Fruit fly (Drosophila melanogaster): ENCODE results near the gene Fip1.

Fip1 gene

DNA sequence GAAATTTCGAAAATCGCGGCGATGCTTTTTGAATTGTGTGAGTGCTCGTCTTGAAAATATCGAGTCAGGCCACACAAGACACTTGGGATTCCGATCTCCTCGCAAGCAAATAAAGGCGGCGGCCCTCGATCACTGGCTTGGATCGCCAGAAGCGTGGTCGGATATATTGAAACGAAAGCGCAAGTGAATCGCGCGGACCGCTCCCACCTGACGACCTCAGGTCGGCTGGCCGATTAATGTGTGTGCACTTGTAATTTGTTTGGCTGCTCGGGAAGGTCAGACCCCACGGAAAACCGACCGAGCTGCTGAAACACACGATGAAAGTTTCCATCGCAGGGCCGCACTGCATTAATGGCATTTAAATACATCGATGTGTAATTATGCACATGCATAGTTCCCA lies 9.4 kb upstream of the Fip1 start:
- no peak for TF ChIP-seq pum (GFP tag; optimal IDR thresholded peaks at IDR 0.05)
- peak; percentile 87 for TF ChIP-seq Blimp-1 (GFP tag; optimal IDR thresholded peaks at IDR 0.05)
- no peak for TF ChIP-seq Fer3 (tag; optimal IDR thresholded peaks at IDR 0.05)
- no peak for TF ChIP-seq jigr1 (GFP tag; IDR thresholded peaks at IDR 0.05)
- no peak for TF ChIP-seq ato (GFP tag; IDR thresholded peaks at IDR 0.05; ENCODE audit: partially characterized antibody)
- TF ChIP-seq CG2199 (GFP tag; IDR thresholded peaks at IDR 0.05), result 0 out of 3 replicates have a peak, but pooled peaks have one; percentile 38
- no peak for TF ChIP-seq luna (GFP tag; optimal IDR thresholded peaks at IDR 0.05)
- no peak for TF ChIP-seq CG34422 (GFP tag; IDR thresholded peaks at IDR 0.05)
- 0 out of 2 replicates have a peak, but pooled peaks have one; percentile 39 for TF ChIP-seq vvl (GFP tag; IDR thresholded peaks at IDR 0.05)
- TF ChIP-seq CG1602 (GFP tag; optimal IDR thresholded peaks at IDR 0.05), result no peak
- TF ChIP-seq fu2 (GFP tag; optimal IDR thresholded peaks at IDR 0.05), result no peak
- TF ChIP-seq bowl (GFP tag; IDR thresholded peaks at IDR 0.05), result no peak
- no peak for TF ChIP-seq run (tag; optimal IDR thresholded peaks at IDR 0.05)
- TF ChIP-seq ERR (GFP tag; optimal IDR thresholded peaks at IDR 0.05), result no peak
- TF ChIP-seq sd (tag; optimal IDR thresholded peaks at IDR 0.05), result no peak
- no peak for TF ChIP-seq CG6813 (GFP tag; optimal IDR thresholded peaks at IDR 0.05)
- TF ChIP-seq CG17385 (GFP tag; optimal IDR thresholded peaks at IDR 0.05), result no peak
- TF ChIP-seq CG32532 (GFP tag; IDR thresholded peaks at IDR 0.05), result no peak
- TF ChIP-seq CG11560 (tag; IDR thresholded peaks at IDR 0.05), result no peak
- no peak for TF ChIP-seq CG7786 (GFP tag; optimal IDR thresholded peaks at IDR 0.05)
- no peak for TF ChIP-seq CG15479 (GFP tag; optimal IDR thresholded peaks at IDR 0.05)
- TF ChIP-seq trem (tag; optimal IDR thresholded peaks at IDR 0.05), result no peak
- TF ChIP-seq al (GFP tag; IDR thresholded peaks at IDR 0.05), result no peak
- peak; percentile 42 for TF ChIP-seq kni (GFP tag; optimal IDR thresholded peaks at IDR 0.05)
- TF ChIP-seq ash1 (GFP tag; optimal IDR thresholded peaks at IDR 0.05), result no peak
- peak in 1 of 2 experiments; percentile 84 for TF ChIP-seq Hr78 (GFP tag; optimal IDR thresholded peaks at IDR 0.05)
- TF ChIP-seq grn (GFP tag; optimal IDR thresholded peaks at IDR 0.05), result no peak
- TF ChIP-seq Nf-YC (tag; optimal IDR thresholded peaks at IDR 0.05), result no peak
- 0 out of 2 replicates have a peak, but pooled peaks have one; percentile 34 for TF ChIP-seq rib (GFP tag; IDR thresholded peaks at IDR 0.05)

DNA sequence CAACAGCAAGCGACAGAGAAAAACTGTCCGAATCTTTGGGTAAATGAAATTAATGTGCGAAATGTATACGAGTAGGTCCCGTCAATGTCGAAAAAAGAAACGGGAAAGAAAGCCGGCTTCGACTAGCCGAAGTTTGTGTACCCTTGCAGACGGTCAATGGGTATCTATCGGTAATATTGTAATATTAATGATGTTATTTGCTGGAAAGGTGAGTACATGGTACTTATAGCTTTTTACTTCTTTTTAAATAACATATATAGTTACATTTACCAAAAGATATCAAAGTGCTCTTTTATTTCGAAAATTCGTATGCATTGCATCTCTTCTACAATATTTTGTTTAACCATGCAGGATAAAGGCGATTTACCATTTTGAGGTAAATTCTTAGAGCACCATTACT lies 8.8 kb upstream of the Fip1 start:
- TF ChIP-seq lilli (GFP tag; optimal IDR thresholded peaks at IDR 0.05), result no peak
- no peak for TF ChIP-seq scrt (GFP tag; optimal IDR thresholded peaks at IDR 0.05)
- peak; percentile 69 for TF ChIP-seq sens (GFP tag)
- TF ChIP-seq CG12659 (GFP tag; optimal IDR thresholded peaks at IDR 0.05), result no peak
- peak; percentile 78 for TF ChIP-seq D19A (tag; optimal IDR thresholded peaks at IDR 0.05)
- TF ChIP-seq CG30020 (tag; optimal IDR thresholded peaks at IDR 0.05), result no peak
- TF ChIP-seq fru (optimal IDR thresholded peaks at IDR 0.05), result no peak

DNA sequence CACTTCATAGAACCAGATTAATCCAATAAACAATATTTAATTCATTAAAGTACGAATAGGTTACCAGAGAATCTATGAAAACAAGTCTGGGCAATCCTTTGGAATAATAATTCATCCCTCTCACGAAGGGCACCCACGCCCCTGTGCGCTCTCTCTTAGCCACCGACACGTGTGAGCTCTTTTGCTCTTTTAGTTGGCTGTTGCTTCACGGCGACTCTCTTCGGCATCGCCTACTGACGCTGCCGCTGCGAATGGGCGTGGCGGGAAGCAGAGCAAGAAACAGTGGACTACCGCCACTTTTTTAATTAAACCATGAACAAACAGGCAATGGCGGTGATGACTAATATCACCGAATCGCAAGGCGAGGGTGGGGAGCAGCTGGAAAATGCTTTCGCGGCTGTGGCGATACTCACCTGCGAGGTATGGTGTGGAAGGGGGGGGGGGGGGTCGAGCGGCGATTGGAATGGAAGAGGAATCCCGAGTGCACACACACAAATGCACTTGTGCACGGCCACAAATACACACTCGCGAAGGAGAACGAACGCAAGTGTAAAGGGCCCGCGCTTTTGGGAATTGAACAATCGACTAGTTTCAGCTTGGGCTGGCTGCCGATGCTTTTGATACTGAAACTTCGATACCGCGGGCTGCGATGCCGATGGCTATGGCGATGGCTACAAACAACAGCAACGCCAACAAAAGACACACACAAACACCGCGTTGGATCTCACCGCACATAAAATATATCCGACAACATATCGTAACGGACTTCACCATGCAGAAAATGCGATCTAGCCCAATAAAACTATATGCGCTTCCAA lies 6.4 kb upstream of the Fip1 start:
- TF ChIP-seq Aef1 (GFP tag; IDR thresholded peaks at IDR 0.05), result peak; percentile 75
- no peak for TF ChIP-seq Doc2 (GFP tag; IDR thresholded peaks at IDR 0.05)
- TF ChIP-seq CG18476 (GFP tag; optimal IDR thresholded peaks at IDR 0.05), result peak; percentile 84
- TF ChIP-seq trem (tag; optimal IDR thresholded peaks at IDR 0.05), result peak; percentile 61
- peak; percentile 46 for TF ChIP-seq fd64A (GFP tag; optimal IDR thresholded peaks at IDR 0.05)
- peak; percentile 76 for TF ChIP-seq CG9817 (tag; optimal IDR thresholded peaks at IDR 0.05)
- TF ChIP-seq ham (GFP tag; IDR thresholded peaks at IDR 0.05), result peak; percentile 35; the same call in 1 of the 2 replicates
- peak; percentile 91 for TF ChIP-seq CG18599 (GFP tag; optimal IDR thresholded peaks at IDR 0.05)
- peak; percentile 85 for TF ChIP-seq Sox102F (GFP tag; optimal IDR thresholded peaks at IDR 0.05)
- TF ChIP-seq Meics (GFP tag; optimal IDR thresholded peaks at IDR 0.05), result peak; percentile 90
- TF ChIP-seq lola (GFP tag; optimal IDR thresholded peaks at IDR 0.05), result peak in 1 of 3 experiments; percentile 60
- TF ChIP-seq D19A (tag; optimal IDR thresholded peaks at IDR 0.05), result peak; percentile 78
- TF ChIP-seq CG9609 (GFP tag; optimal IDR thresholded peaks at IDR 0.05), result peak; percentile 82
- TF ChIP-seq al (GFP tag; IDR thresholded peaks at IDR 0.05), result peak; percentile 72
- TF ChIP-seq CG14965 (GFP tag; optimal IDR thresholded peaks at IDR 0.05; ENCODE audit: borderline replicate concordance), result peak; percentile 1
